Worm (Caenorhabditis elegans): ENCODE results near the gene nlp-23.
A peak's percentile ranks its signal among the peaks of the same experiment; 100 is the strongest.

The nlp-23 gene

ce11 chrX:2365890-2366289 lies 23.1 kb upstream of the nlp-23 start, which contains the start of gene T24D8.6:
Gene T24D8.6, minus strand, starts transcription at chrX:2365990.
- no peak for TF ChIP-seq C34F6.9 (tag; optimal IDR thresholded peaks at IDR 0.05)

DNA sequence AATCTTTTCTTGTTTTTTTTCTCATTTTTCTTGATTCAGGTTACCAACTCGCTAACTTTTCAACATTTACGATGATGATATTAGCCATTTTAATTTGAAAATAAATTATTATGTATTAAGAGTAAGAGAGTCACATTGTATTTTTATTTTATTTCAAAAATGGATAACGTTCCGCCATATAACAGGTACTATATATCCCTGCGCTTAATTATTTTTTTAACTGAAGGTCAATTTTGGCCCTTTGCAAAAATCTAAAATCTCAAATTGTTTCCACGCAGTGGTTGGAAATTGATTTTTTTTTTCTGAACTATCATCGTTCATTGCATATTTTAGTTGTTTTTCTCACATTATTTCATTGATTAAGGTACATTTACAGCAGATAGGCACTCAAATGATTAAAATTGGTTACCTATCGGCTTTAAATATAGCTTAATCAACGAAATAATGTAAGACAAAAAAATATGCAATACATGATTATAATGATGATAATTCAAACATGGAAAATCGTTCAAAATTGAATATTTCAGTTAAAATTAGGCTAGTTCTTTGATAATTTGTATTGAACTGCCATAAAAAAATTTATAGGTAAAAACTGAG lies 22.0 kb upstream of the nlp-23 start:
- TF ChIP-seq dmd-4 (tag; optimal IDR thresholded peaks at IDR 0.05) = peak; percentile 76
- peak; percentile 85 for TF ChIP-seq sma-9 (GFP tag; optimal IDR thresholded peaks at IDR 0.05)
- no peak for TF ChIP-seq sma-9 (tag; optimal IDR thresholded peaks at IDR 0.05)
- TF ChIP-seq nhr-6 (tag; optimal IDR thresholded peaks at IDR 0.05) = peak; percentile 89
- peak; percentile 97 for TF ChIP-seq crh-2 (tag; optimal IDR thresholded peaks at IDR 0.05)
- no peak for TF ChIP-seq ztf-1 (GFP tag; conservative IDR thresholded peaks at IDR 0.05)
- no peak for TF ChIP-seq zag-1 (tag; optimal IDR thresholded peaks at IDR 0.05)
- peak; percentile 90 for TF ChIP-seq nhr-237 (tag; optimal IDR thresholded peaks at IDR 0.05)
- peak; percentile 95 for TF ChIP-seq sma-3 (GFP tag; optimal IDR thresholded peaks at IDR 0.05)
- peak; percentile 79 for TF ChIP-seq ceh-82 (tag; optimal IDR thresholded peaks at IDR 0.05)
- peak; percentile 86 for TF ChIP-seq skn-1 (tag; optimal IDR thresholded peaks at IDR 0.05)
- TF ChIP-seq mbf-1 (tag; optimal IDR thresholded peaks at IDR 0.05) = peak; percentile 60
- TF ChIP-seq peb-1 (tag; optimal IDR thresholded peaks at IDR 0.05) = no peak
- peak; percentile 97 for TF ChIP-seq nhr-21 (tag; optimal IDR thresholded peaks at IDR 0.05)
- TF ChIP-seq nhr-77 (tag; optimal IDR thresholded peaks at IDR 0.05) = peak; percentile 93
- TF ChIP-seq F13H6.1 (tag; optimal IDR thresholded peaks at IDR 0.05) = peak; percentile 84
- TF ChIP-seq alr-1 (tag; optimal IDR thresholded peaks at IDR 0.05) = no peak
- TF ChIP-seq C34F6.9 (tag; optimal IDR thresholded peaks at IDR 0.05) = peak; percentile 75
- TF ChIP-seq lin-39 (tag; optimal IDR thresholded peaks at IDR 0.05) = no peak
- peak; percentile 34 to 64 for TF ChIP-seq mdl-1 (tag; optimal IDR thresholded peaks at IDR 0.05)
- peak; percentile 94 for TF ChIP-seq lin-13 (GFP tag; optimal IDR thresholded peaks at IDR 0.05)
- peak; percentile 85 for TF ChIP-seq nhr-129 (tag; optimal IDR thresholded peaks at IDR 0.05)
- no peak for TF ChIP-seq ztf-11 (tag; optimal IDR thresholded peaks at IDR 0.05)
- TF ChIP-seq egl-27 (tag; optimal IDR thresholded peaks at IDR 0.05) = peak; percentile 92
- peak; percentile 53 for TF ChIP-seq Y55F3AM.14 (GFP tag; optimal IDR thresholded peaks at IDR 0.05)
- TF ChIP-seq unc-62 (GFP tag; optimal IDR thresholded peaks at IDR 0.05) = no peak
- TF ChIP-seq blmp-1 (tag; optimal IDR thresholded peaks at IDR 0.05; ENCODE audit: insufficient read depth) = peak; percentile 68
- TF ChIP-seq sem-4 (tag; optimal IDR thresholded peaks at IDR 0.05) = peak; percentile 90
- no peak for TF ChIP-seq ama-1 (optimal IDR thresholded peaks at IDR 0.05)
- peak; percentile 58 for TF ChIP-seq unc-55 (GFP tag; optimal IDR thresholded peaks at IDR 0.05)
- TF ChIP-seq lsy-2 (tag; optimal IDR thresholded peaks at IDR 0.05) = peak; percentile 87 to 93
- peak; percentile 17 for TF ChIP-seq nhr-11 (tag; optimal IDR thresholded peaks at IDR 0.05)
- TF ChIP-seq lin-11 (tag; optimal IDR thresholded peaks at IDR 0.05) = no peak
- TF ChIP-seq ZK546.5 (tag; optimal IDR thresholded peaks at IDR 0.05) = peak; percentile 51
- peak; percentile 97 for TF ChIP-seq nhr-25 (tag; optimal IDR thresholded peaks at IDR 0.05)
- peak; percentile 63 for TF ChIP-seq snpc-4 (tag; optimal IDR thresholded peaks at IDR 0.05)
- TF ChIP-seq mab-5 (tag; optimal IDR thresholded peaks at IDR 0.05) = peak; percentile 53
- TF ChIP-seq fos-1 (tag; optimal IDR thresholded peaks at IDR 0.05) = peak; percentile 97
- TF ChIP-seq nhr-10 (tag; optimal IDR thresholded peaks at IDR 0.05) = peak; percentile 91
- TF ChIP-seq nhr-23 (tag; optimal IDR thresholded peaks at IDR 0.05) = no peak
- TF ChIP-seq elt-3 (tag; optimal IDR thresholded peaks at IDR 0.05) = no peak
- TF ChIP-seq aly-2 (tag; optimal IDR thresholded peaks at IDR 0.05) = peak; percentile 68
- TF ChIP-seq R02D3.7 (tag; optimal IDR thresholded peaks at IDR 0.05) = peak; percentile 66
- TF ChIP-seq ztf-4 (tag; optimal IDR thresholded peaks at IDR 0.05) = peak; percentile 69
- no peak for TF ChIP-seq unc-39 (tag; optimal IDR thresholded peaks at IDR 0.05)
- no peak for TF ChIP-seq elt-1 (tag; optimal IDR thresholded peaks at IDR 0.05)
- TF ChIP-seq ceh-16 (tag; optimal IDR thresholded peaks at IDR 0.05) = no peak
- peak; percentile 92 for TF ChIP-seq gmeb-1 (tag; optimal IDR thresholded peaks at IDR 0.05)
- TF ChIP-seq nhr-12 (tag; optimal IDR thresholded peaks at IDR 0.05) = peak; percentile 48

Measured in whole organism, L2 larva.